Fruit fly (Drosophila melanogaster) S2 (cell line): ENCODE results near the gene CG31274.
A peak's percentile ranks its signal among the peaks of the same experiment; 100 is the strongest.
"Not testable (repeated sequence)": the region's sequence is repeated elsewhere in the genome, so short reads cannot be mapped to it uniquely, and the experiment has no call there.

ENCODE experiments used
- CG8478 ChIP-seq: fragments of >200 bp; optimal IDR thresholded peaks from 2 replicates; lab custom pipeline; 2018
- CTCF ChIP-seq, 2 experiments: fragments of >200 bp; optimal IDR thresholded peaks; 2 replicates each; lab custom pipeline; 2018

Gene CG31274

DNA sequence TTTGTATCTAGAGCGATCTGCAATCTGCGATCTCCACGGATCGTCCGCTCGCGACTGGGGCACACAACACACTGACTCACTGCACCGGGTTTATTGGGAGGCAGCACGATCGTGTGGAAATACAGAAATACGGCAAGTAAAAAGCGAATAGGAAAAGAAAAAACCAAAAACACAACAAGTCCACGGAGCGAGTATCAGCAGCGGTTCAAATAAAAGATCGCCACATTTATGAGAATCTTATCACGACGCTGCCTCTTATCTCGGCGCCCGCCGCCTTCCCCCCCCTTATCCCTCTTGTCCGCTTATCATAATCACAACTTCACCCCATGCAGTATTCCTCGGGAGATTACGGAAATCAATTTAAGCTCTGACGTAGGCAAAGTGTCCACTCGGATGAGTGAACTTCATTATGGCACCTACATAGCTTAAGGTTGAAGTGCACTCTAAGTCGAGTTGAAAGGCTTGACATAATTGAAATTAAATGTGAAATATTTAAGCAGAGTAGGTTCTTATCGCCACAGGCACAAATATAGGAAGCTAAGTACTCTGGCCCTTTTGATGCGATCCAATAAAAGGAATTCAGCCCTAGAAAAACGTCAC is 10.6 kb upstream of the CG31274 start, which contains the start of gene AhcyL2:
Gene AhcyL2, minus strand, starts transcription at position 51 of the 600 bp plus-strand sequence.
- TF ChIP-seq CG8478 (lab: Kevin White, UChicago) (no peak), CTCF (optimal IDR thresholded peaks at IDR 0.05; lab: Kevin White, UChicago) (no peak)

dm6 chr3R:16983001-16983400 is 9.8 kb upstream of the CG31274 start:
- TF ChIP-seq CTCF (optimal IDR thresholded peaks at IDR 0.05; lab: Kevin White, UChicago) = no peak

DNA sequence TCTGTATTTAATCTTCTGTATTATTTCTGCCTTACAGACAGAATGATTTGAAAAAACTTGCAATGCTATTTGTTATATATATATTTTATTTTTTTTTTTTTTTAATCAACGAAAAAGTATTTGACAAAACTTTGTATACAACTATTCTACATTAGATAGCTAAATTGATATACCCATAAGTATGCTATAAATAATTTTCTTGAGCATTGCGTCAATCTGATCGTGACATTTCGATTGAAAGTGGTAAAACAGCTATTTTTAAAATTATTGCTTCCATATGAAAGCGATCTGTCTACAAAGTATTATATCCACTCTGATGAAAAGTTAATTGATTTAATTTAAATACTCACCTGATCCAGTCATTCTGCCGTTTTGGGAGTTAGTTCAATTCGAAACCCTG is 8.6 kb upstream of the CG31274 start:
- TF ChIP-seq CG8478 (lab: Kevin White, UChicago) (no peak), CTCF (optimal IDR thresholded peaks at IDR 0.05; lab: Kevin White, UChicago) (no peak)

dm6 chr3R:16985547-16985946 is 7.3 kb upstream of the CG31274 start:
- TF ChIP-seq CTCF (optimal IDR thresholded peaks at IDR 0.05; lab: Kevin White, UChicago) (no peak), CG8478 (lab: Kevin White, UChicago) (no peak)

dm6 chr3R:16986181-16987074 is 6.4 kb upstream of the CG31274 start:
- no peak for TF ChIP-seq CG8478 (lab: Kevin White, UChicago)
- no peak for TF ChIP-seq CTCF (optimal IDR thresholded peaks at IDR 0.05; lab: Kevin White, UChicago)

dm6 chr3R:16987220-16987923 is 5.4 kb upstream of the CG31274 start, which contains the start of gene CG18622:
TSS of gene CG18622 (minus strand) at chr3R:16987732.
- TF ChIP-seq CG8478 (lab: Kevin White, UChicago) = no peak
- no peak for TF ChIP-seq CTCF (optimal IDR thresholded peaks at IDR 0.05; lab: Kevin White, UChicago)

- no peak for TF ChIP-seq CTCF (optimal IDR thresholded peaks at IDR 0.05; lab: Kevin White, UChicago)
- no peak for TF ChIP-seq CG8478 (lab: Kevin White, UChicago)
These were observed 4.9 kb upstream of the CG31274 start for dm6 chr3R:16987924-16988298.

- not testable (repeated sequence) for TF ChIP-seq CTCF (optimal IDR thresholded peaks at IDR 0.05; lab: Kevin White, UChicago); CG8478 (lab: Kevin White, UChicago)
These were observed 4.3 kb upstream of the CG31274 start, which contains the start of gene MESK4 for dm6 chr3R:16988514-16988913. TSS of gene MESK4 (plus strand) at chr3R:16988814.

- TF ChIP-seq CTCF (optimal IDR thresholded peaks at IDR 0.05; lab: Kevin White, UChicago) (no peak), CG8478 (lab: Kevin White, UChicago) (no peak)
These were observed 1.0 kb upstream of the CG31274 start, which contains the start of gene EMC2B for dm6 chr3R:16991781-16992180. TSS of gene EMC2B (minus strand) at chr3R:16991878.

- TF ChIP-seq CTCF (optimal IDR thresholded peaks at IDR 0.05; lab: Kevin White, UChicago) (no peak), CG8478 (lab: Kevin White, UChicago) (no peak)
These were observed 3.5 kb downstream of the CG31274 start, which contains the start of the genes EMC2A and CG3534 for dm6 chr3R:16996059-16996959. TSS of gene EMC2A (minus strand) at chr3R:16996071. TSS of gene CG3534 (plus strand) at chr3R:16996446.

DNA sequence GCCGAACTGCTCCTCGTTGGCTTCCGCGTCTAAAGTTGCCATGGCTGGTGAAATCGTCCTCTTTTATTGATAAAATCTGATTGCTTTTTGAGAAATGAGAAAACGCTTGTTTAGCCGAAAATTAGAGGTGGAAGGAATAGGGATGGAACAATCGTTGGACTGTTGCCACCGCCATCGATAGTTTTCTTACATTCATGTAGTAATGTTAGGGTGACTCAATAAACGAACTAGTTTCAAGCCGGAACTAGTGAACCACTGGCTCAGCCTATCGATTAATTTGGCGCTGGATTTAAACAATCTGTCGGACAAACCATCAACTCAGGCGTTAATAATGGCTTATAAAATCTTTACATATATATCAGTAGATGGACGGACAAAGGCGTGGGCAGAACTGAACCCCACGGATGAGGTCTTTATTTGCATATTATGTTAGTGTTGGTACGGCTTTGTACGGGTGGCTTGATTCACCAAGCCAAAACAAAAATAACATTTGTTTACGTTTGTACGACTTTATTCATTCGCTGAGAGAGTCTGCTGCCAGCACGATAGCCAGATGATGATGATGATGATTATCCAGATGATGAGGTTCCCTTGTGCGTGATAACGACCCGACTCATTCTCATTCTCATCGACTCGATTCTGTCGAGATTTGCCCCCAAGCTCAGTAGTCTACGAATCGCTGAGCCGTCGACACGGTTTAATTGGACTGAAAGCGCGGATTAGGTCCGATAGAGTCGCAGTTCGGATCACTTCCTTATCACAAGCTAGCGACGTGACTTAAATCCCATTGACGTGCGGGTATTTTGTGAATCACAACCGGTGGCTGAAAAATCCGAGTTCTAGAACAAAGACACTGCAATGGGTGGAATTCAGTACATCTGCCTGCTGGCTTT is 9.6 kb downstream of the CG31274 start, which contains the start of the genes Sf3a1 and Irc:
Gene Sf3a1, minus strand, starts transcription at position 138 of the 893 bp plus-strand sequence.
Gene Irc, plus strand, starts transcription at position 658 of the 893 bp plus-strand sequence.
- TF ChIP-seq CTCF (optimal IDR thresholded peaks at IDR 0.05; lab: Kevin White, UChicago) (peak; percentile 39 to 49), CG8478 (lab: Kevin White, UChicago) (no peak)

DNA sequence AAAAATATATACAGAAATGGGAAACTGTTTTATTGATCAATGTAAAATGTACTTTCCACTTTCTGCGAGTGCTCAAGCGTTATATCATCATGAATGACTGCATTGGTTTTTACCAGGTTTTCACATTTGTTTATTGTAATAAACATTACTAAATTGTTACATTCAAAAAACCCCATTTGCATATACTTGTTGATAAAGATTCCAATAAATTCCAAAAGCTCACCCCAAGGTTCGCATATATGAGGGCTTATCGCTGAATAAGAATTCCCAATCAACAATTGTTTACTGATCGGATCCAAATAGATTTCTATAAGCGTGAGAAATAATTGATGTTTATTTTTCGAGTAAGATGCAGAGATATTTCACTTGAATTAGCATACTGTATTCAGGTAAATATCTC is 10.7 kb downstream of the CG31274 start:
- TF ChIP-seq CTCF (optimal IDR thresholded peaks at IDR 0.05; lab: Kevin White, UChicago) (no peak), CG8478 (lab: Kevin White, UChicago) (no peak)
